Fruit fly (Drosophila melanogaster) whole organism, wandering third instar larva: Measurements from ENCODE around the gene dUTPase.

ENCODE experiments used
- CG9705 ChIP-seq: fragments of 200-800 bp; sonication (Bioruptor generic); optimal IDR thresholded peaks from 2 replicates; lab custom pipeline; 2018; ENCODE audit warnings: missing biosample characterization, mild to moderate bottlenecking, missing genetic modification characterization
- Dfd ChIP-seq: fragments of >200 bp; optimal IDR thresholded peaks from 2 replicates; lab custom pipeline; 2017; ENCODE audit warnings: missing biosample characterization, missing genetic modification characterization
- Jra ChIP-seq: sonication (Bioruptor generic); optimal IDR thresholded peaks from 2 replicates; lab custom pipeline; 2016; ENCODE audit warnings: missing biosample characterization, missing genetic modification characterization
- Myc ChIP-seq: fragments of >200 bp; optimal IDR thresholded peaks from 2 replicates; lab custom pipeline; 2017
- OdsH ChIP-seq: fragments of 200-800 bp; sonication (Bioruptor generic); optimal IDR thresholded peaks from 2 replicates; lab custom pipeline; 2016; ENCODE audit warnings: missing biosample characterization, mild to moderate bottlenecking, missing genetic modification characterization
- Vsx2 ChIP-seq: fragments of 200-300, 225-300 bp; sonication (Bioruptor generic); optimal IDR thresholded peaks from 2 replicates; lab custom pipeline; 2018; ENCODE audit warnings: missing biosample characterization, missing genetic modification characterization; ENCODE audit not compliant: partially characterized antibody
- lola ChIP-seq: fragments of >200 bp; optimal IDR thresholded peaks from 2 replicates; lab custom pipeline; 2017; ENCODE audit warnings: missing biosample characterization, missing genetic modification characterization
- psq ChIP-seq: fragments of 200-800 bp; sonication (Bioruptor generic); optimal IDR thresholded peaks from 3 replicates; lab custom pipeline; 2017; ENCODE audit warnings: missing biosample characterization, mild to moderate bottlenecking, missing genetic modification characterization, moderate library complexity
- sage ChIP-seq: fragments of 200-800 bp; sonication (Bioruptor generic); optimal IDR thresholded peaks from 2 replicates; lab custom pipeline; 2016; ENCODE audit warnings: missing biosample characterization, mild to moderate bottlenecking, missing genetic modification characterization

- TF ChIP-seq psq (GFP tag; lab: Kevin White, UChicago), result no peak
- no peak for TF ChIP-seq Dfd (GFP tag; lab: Kevin White, UChicago)
- TF ChIP-seq OdsH (GFP tag; lab: Kevin White, UChicago), result no peak
- no peak for TF ChIP-seq CG9705
- no peak for TF ChIP-seq lola (GFP tag; lab: Kevin White, UChicago)
- TF ChIP-seq sage (GFP tag; lab: Kevin White, UChicago), result no peak
- no peak for TF ChIP-seq Jra (GFP tag; lab: Kevin White, UChicago)
- no peak for TF ChIP-seq Vsx2 (GFP tag; lab: Kevin White, UChicago)
- TF ChIP-seq Myc (lab: Kevin White, UChicago), result no peak
Observed at dm6 chr2L:10968009-10968383, 43.1 kb upstream of the dUTPase start.
